Worm (Caenorhabditis elegans) whole organism, young adult: ENCODE data around the gene F37C4.6.

Source experiments
- B0336.3 ChIP-seq: fragments of 200-800 bp; sonication (Bioruptor generic); IDR thresholded peaks from 2 replicates; pipeline ENCODE4 v1.3.6; 2022; ENCODE audit warnings: missing genetic modification characterization, missing compliant biosample characterization
- F55B11.4 ChIP-seq: sonication (generic microtip); optimal IDR thresholded peaks from 2 replicates; lab custom pipeline; 2016; ENCODE audit warnings: missing compliant biosample characterization, missing genetic modification characterization, borderline replicate concordance; ENCODE audit not compliant: insufficient read depth
- atf-7 ChIP-seq: sonication (generic microtip); optimal IDR thresholded peaks from 2 replicates; lab custom pipeline; 2017; ENCODE audit warnings: mild to moderate bottlenecking, missing genetic modification characterization, missing compliant biosample characterization
- madf-6 ChIP-seq: fragments of 200-800 bp; sonication (Bioruptor generic); IDR thresholded peaks from 2 replicates; pipeline ENCODE4 v1.3.6; 2022; ENCODE audit warnings: missing genetic modification reagents, missing genetic modification characterization, missing compliant biosample characterization
- mxl-1 ChIP-seq: sonication (generic microtip); optimal IDR thresholded peaks from 2 replicates; lab custom pipeline; 2016; ENCODE audit warnings: missing genetic modification characterization, missing compliant biosample characterization
- rcor-1 ChIP-seq: fragments of 200-800 bp; sonication (Bioruptor generic); IDR thresholded peaks from 2 replicates; pipeline ENCODE4 v1.3.6; 2022; ENCODE audit warnings: missing genetic modification reagents, missing genetic modification characterization, missing compliant biosample characterization
- sea-2 ChIP-seq: fragments of 200-800 bp; sonication (Bioruptor generic); IDR thresholded peaks from 2 replicates; pipeline ENCODE4 v1.3.6; 2022; ENCODE audit warnings: missing genetic modification characterization, missing compliant biosample characterization
- snpc-1.3 ChIP-seq: sonication (generic microtip); optimal IDR thresholded peaks from 2 replicates; lab custom pipeline; 2017; ENCODE audit warnings: missing genetic modification characterization, mild to moderate bottlenecking, missing compliant biosample characterization, antibody characterized with exemption, moderate library complexity, missing genotype, missing genetic modification reagents; ENCODE audit not compliant: insufficient read depth
- unc-62 ChIP-seq: fragments of 150-350 bp; optimal IDR thresholded peaks from 2 replicates; lab custom pipeline; 2014; ENCODE audit warnings: missing biosample characterization, missing genetic modification reagents, missing genetic modification characterization

DNA sequence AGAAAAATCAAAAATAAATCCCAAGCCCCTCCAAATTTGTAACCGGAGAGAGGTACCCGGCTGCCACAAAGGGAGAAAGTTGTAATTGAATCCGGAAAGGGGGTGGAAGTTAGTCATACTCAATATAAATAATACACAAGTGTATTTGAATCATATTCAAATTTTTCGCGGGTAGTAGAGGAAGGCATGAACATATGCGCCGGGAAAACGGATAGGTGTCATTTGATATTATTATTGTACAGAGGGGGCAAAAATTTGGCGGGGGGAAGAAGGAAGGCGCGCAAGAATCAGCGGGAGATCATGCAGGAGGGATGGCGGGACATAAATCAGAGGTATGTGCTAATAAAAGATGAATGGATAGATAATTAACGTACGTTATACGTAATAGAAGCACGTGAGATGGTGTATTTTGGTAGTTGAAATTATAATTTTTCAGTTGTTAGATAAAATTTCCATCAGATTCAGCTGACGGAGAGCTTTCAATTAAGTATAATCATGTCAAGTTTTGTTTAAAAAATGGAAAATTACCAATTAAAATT is 51.5 kb downstream of the F37C4.6 start, which contains the start of gene F28F9.3:
- TF ChIP-seq rcor-1 (GFP tag; lab: Robert Waterston, UW) (no peak), sea-2 (GFP tag; lab: Robert Waterston, UW) (no peak), atf-7 (no peak), madf-6 (GFP tag; lab: Robert Waterston, UW) (no peak), unc-62 (GFP tag; lab: Kevin White, UChicago) (no peak), mxl-1 (no peak), F55B11.4 (no peak), snpc-1.3 (tag; lab: Kevin White, UChicago) (no peak), B0336.3 (GFP tag; lab: Robert Waterston, UW) (no peak)
